Worm (Caenorhabditis elegans) whole organism, young adult: Measurements from ENCODE around the gene ins-21.

Experiments used
- ceh-40 ChIP-seq: fragments of 200-800 bp; sonication (Bioruptor generic); IDR thresholded peaks from 2 replicates; pipeline ENCODE4 v1.3.6; 2022; ENCODE audit warnings: missing genetic modification characterization, missing compliant biosample characterization
- dpl-1 ChIP-seq: fragments of 150-350 bp; optimal IDR thresholded peaks from 2 replicates; lab custom pipeline; 2014; ENCODE audit warnings: missing biosample characterization, missing genetic modification reagents, missing genetic modification characterization
- nfya-1 ChIP-seq: sonication (generic microtip); optimal IDR thresholded peaks from 2 replicates; lab custom pipeline; 2017; ENCODE audit warnings: antibody characterized with exemption, missing compliant biosample characterization, missing genetic modification characterization, borderline replicate concordance; ENCODE audit not compliant: insufficient read depth

ce11 chrIII:10037150-10037549 is 13.6 kb downstream of the ins-21 start, which contains the start of gene M04D8.7:
- TF ChIP-seq nfya-1 (tag; lab: Kevin White, UChicago) (no peak), ceh-40 (GFP tag; lab: Robert Waterston, UW) (no peak), dpl-1 (GFP tag; lab: Kevin White, UChicago) (no peak)
